Worm (Caenorhabditis elegans): ENCODE data around the gene twk-22.

Gene twk-22

ce11 chrX:16300422-16300821, 5.8 kb upstream of the twk-22 start (continued):
- TF ChIP-seq dpff-1 (tag; optimal IDR thresholded peaks at IDR 0.05) = no peak
- peak; percentile 62 for TF ChIP-seq dox-1 (GFP tag; IDR thresholded peaks at IDR 0.05)
- no peak for TF ChIP-seq lag-1 (GFP tag; IDR thresholded peaks at IDR 0.05)
- TF ChIP-seq F55B11.4 (tag; optimal IDR thresholded peaks at IDR 0.05; ENCODE audit: borderline replicate concordance, insufficient read depth) = no peak
- peak; percentile 48; the same call in 1 of the 2 replicates for TF ChIP-seq hmg-20 (GFP tag; IDR thresholded peaks at IDR 0.05)
- TF ChIP-seq ztf-3 (GFP tag; optimal IDR thresholded peaks at IDR 0.05) = no peak
- no peak for TF ChIP-seq T26A5.8 (tag; optimal IDR thresholded peaks at IDR 0.05)
- TF ChIP-seq F57A8.1 (GFP tag; optimal IDR thresholded peaks at IDR 0.05) = no peak
- no peak for TF ChIP-seq F10E7.11 (tag; optimal IDR thresholded peaks at IDR 0.05)
- no peak for TF ChIP-seq F49E8.2 (tag; optimal IDR thresholded peaks at IDR 0.05; ENCODE audit: insufficient read depth)
- no peak for TF ChIP-seq bed-2 (GFP tag; IDR thresholded peaks at IDR 0.05)
- TF ChIP-seq atf-7 (tag; optimal IDR thresholded peaks at IDR 0.05) = no peak
- no peak for TF ChIP-seq madf-8 (GFP tag; conservative IDR thresholded peaks at IDR 0.05)
- TF ChIP-seq B0035.1 (tag; optimal IDR thresholded peaks at IDR 0.05) = no peak
- peak; percentile 33 for TF ChIP-seq somi-1 (GFP tag; optimal IDR thresholded peaks at IDR 0.05)
- TF ChIP-seq attf-6 (GFP tag; IDR thresholded peaks at IDR 0.05) = peak; percentile 63; the same call in 1 of the 2 replicates
- TF ChIP-seq bed-1 (GFP tag; IDR thresholded peaks at IDR 0.05) = no peak
- TF ChIP-seq akir-1 (GFP tag; optimal IDR thresholded peaks at IDR 0.05) = no peak
- no peak for TF ChIP-seq F23B12.7 (tag; optimal IDR thresholded peaks at IDR 0.05; ENCODE audit: insufficient read depth)
- no peak for TF ChIP-seq lir-1 (GFP tag; conservative IDR thresholded peaks at IDR 0.05)
- TF ChIP-seq gei-17 (GFP tag; optimal IDR thresholded peaks at IDR 0.05) = no peak
- TF ChIP-seq rpc-1 (optimal IDR thresholded peaks at IDR 0.05) = peak; percentile 83
- TF ChIP-seq rpc-1 (tag; optimal IDR thresholded peaks at IDR 0.05) = peak; percentile 86
- TF ChIP-seq lin-35 (GFP tag; optimal IDR thresholded peaks at IDR 0.05) = no peak
- TF ChIP-seq lin-40 (tag; optimal IDR thresholded peaks at IDR 0.05) = no peak
- peak; percentile 3 for TF ChIP-seq ztf-22 (GFP tag; optimal IDR thresholded peaks at IDR 0.05)
- TF ChIP-seq attf-3 (GFP tag; conservative IDR thresholded peaks at IDR 0.05) = no peak
- no peak for TF ChIP-seq K12H6.12 (tag; optimal IDR thresholded peaks at IDR 0.05)
- peak; percentile 72 for TF ChIP-seq B0261.1 (tag; optimal IDR thresholded peaks at IDR 0.05)
- TF ChIP-seq aptf-3 (GFP tag; IDR thresholded peaks at IDR 0.05) = no peak
- TF ChIP-seq sptf-2 (GFP tag; optimal IDR thresholded peaks at IDR 0.05) = no peak
- TF ChIP-seq ztf-28 (GFP tag; IDR thresholded peaks at IDR 0.05) = no peak
- TF ChIP-seq mes-4 (tag; optimal IDR thresholded peaks at IDR 0.05) = no peak
- TF ChIP-seq ztf-26 (tag; optimal IDR thresholded peaks at IDR 0.05) = no peak
- TF ChIP-seq nhr-90 (tag; optimal IDR thresholded peaks at IDR 0.05) = peak; percentile 63
- TF ChIP-seq nfya-2 (GFP tag; IDR thresholded peaks at IDR 0.05) = no peak
- TF ChIP-seq mcd-1 (GFP tag; IDR thresholded peaks at IDR 0.05) = no peak
- peak; percentile 75 for TF ChIP-seq pbrm-1 (GFP tag; IDR thresholded peaks at IDR 0.05)
- peak; percentile 6 for TF ChIP-seq chd-7 (tag; optimal IDR thresholded peaks at IDR 0.05)
- TF ChIP-seq C17E4.6 (GFP tag; IDR thresholded peaks at IDR 0.05) = no peak
- TF ChIP-seq egl-18 (GFP tag; IDR thresholded peaks at IDR 0.05) = no peak
- no peak for TF ChIP-seq nfyb-1 (GFP tag; IDR thresholded peaks at IDR 0.05)
- TF ChIP-seq repo-1 (tag; optimal IDR thresholded peaks at IDR 0.05) = no peak
- no peak for TF ChIP-seq zfh-2 (GFP tag; conservative IDR thresholded peaks at IDR 0.05)
- no peak for TF ChIP-seq dpl-1 (GFP tag; optimal IDR thresholded peaks at IDR 0.05)
- no peak for TF ChIP-seq hlh-12 (tag; optimal IDR thresholded peaks at IDR 0.05)
- TF ChIP-seq sdz-38 (tag; optimal IDR thresholded peaks at IDR 0.05) = no peak
- TF ChIP-seq tlf-1 (GFP tag; optimal IDR thresholded peaks at IDR 0.05) = no peak
- no peak for TF ChIP-seq hrde-1 (tag; optimal IDR thresholded peaks at IDR 0.05; ENCODE audit: borderline replicate concordance)
- no peak for TF ChIP-seq unc-130 (GFP tag; optimal IDR thresholded peaks at IDR 0.05)

Data from whole organism, young adult.